Worm (Caenorhabditis elegans): ENCODE results near the gene fipr-16.

The fipr-16 gene

DNA sequence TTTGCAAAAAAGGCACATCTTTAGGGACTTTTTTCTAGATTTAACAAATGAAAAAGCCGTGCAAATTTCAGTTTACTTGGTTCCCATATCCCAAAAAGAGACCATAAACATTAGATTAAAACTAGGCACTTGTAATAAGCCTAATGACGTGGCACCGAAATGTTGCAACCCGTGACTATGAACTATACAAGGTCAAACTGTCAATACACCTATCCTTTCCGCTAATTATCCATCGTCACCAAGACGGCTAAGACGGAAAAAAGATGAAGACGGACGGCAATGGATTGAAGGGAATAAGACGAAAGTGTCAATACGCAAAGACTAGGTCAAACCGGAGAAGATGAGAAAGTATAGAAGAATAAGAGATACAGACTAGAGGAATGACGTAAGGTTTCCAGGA, 8.2 kb upstream of the fipr-16 start:
- TF ChIP-seq B0019.2 (GFP tag; conservative IDR thresholded peaks at IDR 0.05) (no peak), ets-4 (GFP tag; optimal IDR thresholded peaks at IDR 0.05) (no peak), mxl-1 (tag; optimal IDR thresholded peaks at IDR 0.05) (no peak), attf-3 (GFP tag; conservative IDR thresholded peaks at IDR 0.05) (no peak), dpl-1 (GFP tag; optimal IDR thresholded peaks at IDR 0.05) (no peak), C06A6.2 (GFP tag; conservative IDR thresholded peaks at IDR 0.05) (no peak), dox-1 (GFP tag; IDR thresholded peaks at IDR 0.05) (no peak), him-1 (tag; optimal IDR thresholded peaks at IDR 0.05) (no peak), tbp1 (GFP tag; optimal IDR thresholded peaks at IDR 0.05) (no peak), akir-1 (GFP tag; optimal IDR thresholded peaks at IDR 0.05) (no peak), sdz-38 (tag; optimal IDR thresholded peaks at IDR 0.05) (no peak), ceh-27 (GFP tag; optimal IDR thresholded peaks at IDR 0.05) (no peak), fkh-3 (tag; optimal IDR thresholded peaks at IDR 0.05) (no peak), Y79H2A.3 (GFP tag; conservative IDR thresholded peaks at IDR 0.05) (no peak), pha-4 (tag; optimal IDR thresholded peaks at IDR 0.05) (no peak), lin-35 (GFP tag; optimal IDR thresholded peaks at IDR 0.05) (no peak)

DNA sequence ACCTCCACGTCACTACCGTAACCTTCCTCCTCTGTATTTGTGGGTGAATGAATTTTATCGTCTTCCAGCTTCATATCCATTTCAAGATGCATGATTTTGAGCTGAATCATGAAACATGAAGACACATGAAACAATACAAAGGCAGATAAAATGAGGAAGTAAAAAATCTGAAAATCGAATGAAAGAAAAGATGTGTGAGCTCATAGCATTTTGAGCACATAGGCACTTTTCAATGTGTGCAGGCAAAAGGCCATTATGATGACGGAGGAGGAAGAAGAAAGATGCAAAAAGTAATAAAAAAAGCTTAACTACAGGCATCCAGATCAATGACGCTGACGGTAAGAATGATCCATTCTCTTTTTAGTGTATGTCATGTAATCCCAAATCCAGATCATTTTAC, 7.0 kb upstream of the fipr-16 start, which contains the start of gene ztf-30:
ztf-30 (minus strand) TSS at position 101 of the 400 bp plus-strand sequence.
- TF ChIP-seq Y79H2A.3 (GFP tag; conservative IDR thresholded peaks at IDR 0.05) (no peak), aptf-2 (GFP tag; conservative IDR thresholded peaks at IDR 0.05) (no peak), ceh-91 (GFP tag; IDR thresholded peaks at IDR 0.05) (no peak)

DNA sequence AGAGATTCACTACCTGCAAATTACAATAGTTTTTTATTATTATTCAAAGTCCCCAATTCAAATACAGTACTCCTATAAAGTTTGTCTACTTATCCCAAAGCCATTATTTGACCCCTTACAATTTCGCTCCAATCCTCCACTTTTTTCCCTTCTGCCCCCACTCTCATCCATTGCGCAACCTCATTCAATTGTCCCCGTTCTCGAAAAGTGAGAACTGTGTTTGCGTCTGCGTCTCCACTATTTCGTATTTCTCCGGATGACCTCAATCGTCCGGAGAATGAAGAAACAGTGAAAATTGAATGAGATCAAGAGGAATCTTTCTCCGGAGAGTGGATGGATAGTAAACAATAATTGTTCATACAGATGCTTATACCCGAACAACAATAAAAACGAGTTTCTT, 5.9 kb upstream of the fipr-16 start:
- no peak for TF ChIP-seq cebp-1 (GFP tag; IDR thresholded peaks at IDR 0.05)
- no peak for TF ChIP-seq cebp-1 (tag; optimal IDR thresholded peaks at IDR 0.05)
- no peak for TF ChIP-seq T26A5.8 (tag; optimal IDR thresholded peaks at IDR 0.05)
- no peak for TF ChIP-seq athp-1 (tag; optimal IDR thresholded peaks at IDR 0.05)
- TF ChIP-seq dpff-1 (tag; optimal IDR thresholded peaks at IDR 0.05): no peak

DNA sequence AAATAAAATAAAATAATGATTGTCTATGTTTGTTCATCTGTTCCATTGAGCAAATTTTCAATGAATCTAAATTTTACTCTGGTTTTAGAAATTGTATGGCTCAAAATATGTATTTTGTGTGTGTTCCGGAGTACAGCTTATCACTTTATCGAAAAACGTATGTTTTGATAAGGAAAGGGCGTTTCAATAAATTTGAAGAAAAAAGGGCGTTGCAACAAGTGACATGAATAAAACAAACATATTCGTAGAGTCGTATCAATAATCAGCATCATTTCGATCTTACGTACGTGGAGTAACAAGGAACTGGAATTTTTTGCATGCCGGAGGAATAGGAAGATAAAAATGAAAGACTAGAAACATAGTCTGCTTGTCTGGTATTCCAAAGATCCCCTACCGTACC, 3.3 kb upstream of the fipr-16 start:
- TF ChIP-seq egl-44 (GFP tag; IDR thresholded peaks at IDR 0.05): no peak
- TF ChIP-seq madf-3 (GFP tag; IDR thresholded peaks at IDR 0.05): no peak
- TF ChIP-seq ztf-28 (GFP tag; IDR thresholded peaks at IDR 0.05): no peak
- no peak for TF ChIP-seq Y67H2A.10 (GFP tag; conservative IDR thresholded peaks at IDR 0.05)
- no peak for TF ChIP-seq ztf-3 (GFP tag; optimal IDR thresholded peaks at IDR 0.05)
- peak; percentile 55 for TF ChIP-seq nhr-80 (tag; optimal IDR thresholded peaks at IDR 0.05)

DNA sequence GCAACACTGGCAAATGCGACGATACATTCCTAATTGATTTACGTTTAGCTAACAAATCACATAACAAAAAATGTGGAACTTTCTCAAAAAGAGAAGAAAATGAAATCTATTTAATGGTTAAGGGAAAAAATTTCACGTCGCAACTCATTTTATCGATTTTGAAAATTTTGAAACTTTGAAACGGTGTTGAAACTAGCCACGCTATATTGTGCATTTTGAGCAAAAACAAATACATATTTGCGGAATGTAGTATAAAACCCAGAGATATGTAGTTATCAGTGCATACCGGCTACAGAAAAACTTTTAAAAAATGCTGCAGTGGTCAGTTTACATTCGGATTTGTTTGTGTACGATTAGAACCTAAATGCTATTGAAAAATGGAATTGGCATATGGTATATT, 2.8 kb upstream of the fipr-16 start, which contains the start of gene C06E1.7:
C06E1.7 (minus strand) TSS at position 101 of the 400 bp plus-strand sequence.
- TF ChIP-seq tlf-1 (GFP tag; optimal IDR thresholded peaks at IDR 0.05) (no peak), lin-54 (GFP tag; optimal IDR thresholded peaks at IDR 0.05) (no peak), B0336.3 (GFP tag; IDR thresholded peaks at IDR 0.05) (no peak), tbp1 (GFP tag; optimal IDR thresholded peaks at IDR 0.05) (no peak), rpc-1 (optimal IDR thresholded peaks at IDR 0.05) (no peak), rpc-1 (tag; optimal IDR thresholded peaks at IDR 0.05) (no peak), nfyb-1 (GFP tag; IDR thresholded peaks at IDR 0.05) (no peak), nhr-179 (tag; optimal IDR thresholded peaks at IDR 0.05) (no peak), F33H1.4 (GFP tag; IDR thresholded peaks at IDR 0.05) (no peak), F49E8.2 (tag; optimal IDR thresholded peaks at IDR 0.05; ENCODE audit: insufficient read depth) (no peak), C06A6.2 (GFP tag; conservative IDR thresholded peaks at IDR 0.05) (no peak), lin-26 (GFP tag; IDR thresholded peaks at IDR 0.05) (no peak), ztf-25 (GFP tag; IDR thresholded peaks at IDR 0.05) (no peak), F39B2.1 (GFP tag; IDR thresholded peaks at IDR 0.05) (no peak)
